Worm (Caenorhabditis elegans) whole organism, midembryonic: Measurements from ENCODE around the gene B0238.12.

Source experiments
- med-1 ChIP-seq: sonication (generic microtip); optimal IDR thresholded peaks from 2 replicates; lab custom pipeline; 2017; ENCODE audit warnings: missing genetic modification characterization, mild to moderate bottlenecking, missing compliant biosample characterization, antibody characterized with exemption, missing genetic modification reagents; ENCODE audit not compliant: insufficient read depth
- ztf-23 ChIP-seq: fragments of 200-800 bp; sonication (Bioruptor generic); IDR thresholded peaks from 2 replicates; pipeline ENCODE4 v1.3.6; 2022; ENCODE audit warnings: missing genetic modification reagents, missing genetic modification characterization, missing compliant biosample characterization
- ztf-29 ChIP-seq: fragments of 200-800 bp; sonication (Bioruptor generic); IDR thresholded peaks from 2 replicates; pipeline ENCODE4 v1.3.6; 2022; ENCODE audit warnings: missing genetic modification reagents, missing genetic modification characterization, missing compliant biosample characterization

ce11 chrV:5259448-5259847 lies 6.2 kb upstream of the B0238.12 start, which contains the start of gene srt-70:
- TF ChIP-seq ztf-23 (no peak), ztf-29 (GFP tag; lab: Robert Waterston, UW) (no peak), med-1 (GFP tag; lab: Kevin White, UChicago) (no peak)
